Fruit fly (Drosophila melanogaster) whole organism, embryonic: ENCODE results near the gene holn1.
A peak's percentile ranks its signal among the peaks of the same experiment; 100 is the strongest.

Experiments
- Asciz ChIP-seq: fragments of 200-800 bp; sonication (Bioruptor generic); optimal IDR thresholded peaks from 2 replicates; lab custom pipeline; 2017; ENCODE audit warnings: missing biosample characterization, mild to moderate bottlenecking, missing genetic modification characterization, missing genetic modification reagents
- B-H1 ChIP-seq: fragments of 200-800 bp; sonication (Bioruptor generic); IDR thresholded peaks from 3 replicates; pipeline ENCODE4 v1.3.6; 2022; ENCODE audit warnings: missing biosample characterization, missing genetic modification characterization
- CG10979 ChIP-seq: fragments of 200-800 bp; sonication (Bioruptor generic); optimal IDR thresholded peaks from 2 replicates; lab custom pipeline; 2018; ENCODE audit warnings: missing biosample characterization, mild to moderate bottlenecking, missing genetic modification characterization, moderate library complexity
- CG11723 ChIP-seq: fragments of 200-800 bp; sonication (Bioruptor generic); optimal IDR thresholded peaks from 2 replicates; lab custom pipeline; 2017; ENCODE audit warnings: missing biosample characterization, mild to moderate bottlenecking, missing genetic modification characterization
- CG12744 ChIP-seq: fragments of 200-800 bp; sonication (Bioruptor generic); optimal IDR thresholded peaks from 2 replicates; lab custom pipeline; 2016; ENCODE audit warnings: missing biosample characterization, missing genetic modification characterization
- CG13123 ChIP-seq: fragments of 200-800 bp; sonication (Bioruptor generic); optimal IDR thresholded peaks from 2 replicates; lab custom pipeline; 2016; ENCODE audit warnings: missing biosample characterization, missing genetic modification characterization
- CG13424 ChIP-seq: fragments of 200-800 bp; sonication (Bioruptor generic); optimal IDR thresholded peaks from 2 replicates; lab custom pipeline; 2019; ENCODE audit warnings: missing biosample characterization, mild to moderate bottlenecking, missing genetic modification characterization, moderate library complexity
- CG13624 ChIP-seq: fragments of 200-800 bp; sonication (Bioruptor generic); optimal IDR thresholded peaks from 2 replicates; lab custom pipeline; 2016; ENCODE audit warnings: missing biosample characterization, missing genetic modification characterization
- CG17912 ChIP-seq: fragments of 200-800 bp; sonication (Bioruptor generic); optimal IDR thresholded peaks from 2 replicates; lab custom pipeline; 2018; ENCODE audit warnings: missing biosample characterization, mild to moderate bottlenecking, missing genetic modification characterization
- CG18599 ChIP-seq: fragments of 200-800 bp; sonication (Bioruptor generic); optimal IDR thresholded peaks from 3 replicates; lab custom pipeline; 2017; ENCODE audit warnings: missing biosample characterization, missing genetic modification characterization, mild to moderate bottlenecking, moderate library complexity, missing genetic modification reagents
- CG18619 ChIP-seq: fragments of 200-800 bp; sonication (Bioruptor generic); optimal IDR thresholded peaks from 3 replicates; lab custom pipeline; 2017; ENCODE audit warnings: missing biosample characterization, mild to moderate bottlenecking, missing genetic modification characterization
- CG31441 ChIP-seq: fragments of 200-800 bp; sonication (Bioruptor generic); IDR thresholded peaks from 2 replicates; pipeline ENCODE4 v1.3.6; 2022; ENCODE audit warnings: missing biosample characterization, missing genetic modification characterization
- CG4360 ChIP-seq: fragments of 200-800 bp; sonication (Bioruptor generic); IDR thresholded peaks from 2 replicates; pipeline ENCODE4 v1.3.6; 2022; ENCODE audit warnings: missing biosample characterization, missing genetic modification characterization
- CG6689 ChIP-seq: fragments of 200-800 bp; sonication (Bioruptor generic); IDR thresholded peaks from 2 replicates; pipeline ENCODE4 v1.3.6; 2022; ENCODE audit warnings: missing biosample characterization, missing genetic modification characterization
- CG7987 ChIP-seq: fragments of 200-800 bp; sonication (Bioruptor generic); optimal IDR thresholded peaks from 2 replicates; lab custom pipeline; 2018; ENCODE audit warnings: missing biosample characterization, mild to moderate bottlenecking, missing genetic modification characterization, moderate library complexity
- CG8290 ChIP-seq, 3 experiments: fragments of 200-800 bp; sonication (Bioruptor generic); optimal IDR thresholded peaks; 2 replicates each; lab custom pipeline; 2016 to 2019; ENCODE audit warnings: missing biosample characterization in 3 of 3, missing genetic modification characterization in 3 of 3, mild to moderate bottlenecking in 2 of 3, moderate library complexity in 1 of 3
- Chrac-16 ChIP-seq: fragments of 200-800 bp; sonication (Bioruptor generic); optimal IDR thresholded peaks from 3 replicates; lab custom pipeline; 2016; ENCODE audit warnings: missing biosample characterization, missing genetic modification characterization
- CoRest ChIP-seq: fragments of 200-800 bp; sonication (Bioruptor generic); optimal IDR thresholded peaks from 3 replicates; lab custom pipeline; 2018; ENCODE audit warnings: missing biosample characterization, mild to moderate bottlenecking, missing genetic modification characterization, moderate library complexity
- Dll ChIP-seq: fragments of 200-800 bp; sonication (Bioruptor generic); IDR thresholded peaks from 4 replicates; pipeline ENCODE4 v1.3.6; 2022; ENCODE audit warnings: missing biosample characterization, missing genetic modification characterization; ENCODE audit not compliant: partially characterized antibody
- E2f1 ChIP-seq: fragments of 200-800 bp; sonication (Bioruptor generic); IDR thresholded peaks from 2 replicates; pipeline ENCODE4 v1.3.6; 2022; ENCODE audit warnings: missing biosample characterization, missing genetic modification characterization
- ERR ChIP-seq: fragments of 200-800 bp; sonication (Bioruptor generic); optimal IDR thresholded peaks from 2 replicates; lab custom pipeline; 2016; ENCODE audit warnings: missing biosample characterization, missing genetic modification characterization
- HLH4C ChIP-seq: fragments of 200-800 bp; sonication (Bioruptor generic); IDR thresholded peaks from 3 replicates; pipeline ENCODE4 v1.3.6; 2022; ENCODE audit warnings: missing biosample characterization, missing genetic modification characterization; ENCODE audit not compliant: partially characterized antibody
- Hr51 ChIP-seq, 2 experiments: fragments of 200-800 bp; sonication (Bioruptor generic); optimal IDR thresholded peaks; 2 replicates in 1 of 2; 3 replicates in 1 of 2; lab custom pipeline; 2016 to 2018; ENCODE audit warnings: missing biosample characterization in 2 of 2, missing genetic modification characterization in 2 of 2, mild to moderate bottlenecking in 1 of 2, moderate library complexity in 1 of 2
- Kr ChIP-seq: fragments of 200-800 bp; sonication (Bioruptor generic); optimal IDR thresholded peaks from 2 replicates; lab custom pipeline; 2017; ENCODE audit warnings: missing biosample characterization, mild to moderate bottlenecking, missing genetic modification characterization
- Lim3 ChIP-seq: fragments of 200-800 bp; sonication (Bioruptor generic); IDR thresholded peaks from 2 replicates; pipeline ENCODE4 v1.3.6; 2022; ENCODE audit warnings: missing biosample characterization, missing genetic modification characterization
- MESR4 ChIP-seq: fragments of 200-800 bp; sonication (Bioruptor generic); optimal IDR thresholded peaks from 2 replicates; lab custom pipeline; 2018; ENCODE audit warnings: missing biosample characterization, mild to moderate bottlenecking, missing genetic modification characterization, moderate library complexity
- Pdp1 ChIP-seq, 2 experiments: fragments of 200-800 bp; sonication (Bioruptor generic); optimal IDR thresholded peaks; 3 replicates each; lab custom pipeline; 2016; ENCODE audit warnings: missing biosample characterization in 2 of 2, missing genetic modification characterization in 2 of 2, mild to moderate bottlenecking in 1 of 2, moderate library complexity in 1 of 2
- Ravus ChIP-seq: fragments of 200-800 bp; sonication (Bioruptor generic); IDR thresholded peaks from 2 replicates; pipeline ENCODE4 v1.3.6; 2022; ENCODE audit warnings: missing biosample characterization, missing genetic modification characterization
- Xrp1 ChIP-seq: fragments of 200-800 bp; sonication (Bioruptor generic); IDR thresholded peaks from 2 replicates; pipeline ENCODE4 v1.3.6; 2022; ENCODE audit warnings: missing biosample characterization, missing genetic modification characterization
- aop ChIP-seq: fragments of 200-800 bp; sonication (Bioruptor generic); IDR thresholded peaks from 2 replicates; pipeline ENCODE4 v1.3.6; 2022; ENCODE audit warnings: missing biosample characterization, missing genetic modification characterization
- az2 ChIP-seq: fragments of 200-800 bp; sonication (Bioruptor generic); optimal IDR thresholded peaks from 3 replicates; lab custom pipeline; 2016; ENCODE audit warnings: missing biosample characterization, missing genetic modification characterization
- bigmax ChIP-seq: fragments of 200-800 bp; sonication (Bioruptor generic); optimal IDR thresholded peaks from 2 replicates; lab custom pipeline; 2018; ENCODE audit warnings: missing biosample characterization, mild to moderate bottlenecking, missing genetic modification characterization
- cad ChIP-seq: fragments of >200 bp; optimal IDR thresholded peaks from 2 replicates; lab custom pipeline; 2017; ENCODE audit warnings: missing biosample characterization, missing genetic modification characterization
- caup ChIP-seq: fragments of 200-800 bp; sonication (Bioruptor generic); optimal IDR thresholded peaks from 3 replicates; lab custom pipeline; 2017; ENCODE audit warnings: missing biosample characterization, mild to moderate bottlenecking, missing genetic modification characterization, moderate library complexity; ENCODE audit not compliant: severe bottlenecking
- ci ChIP-seq: fragments of 200-800 bp; sonication (Bioruptor generic); IDR thresholded peaks from 3 replicates; pipeline ENCODE4 v1.3.6; 2022; ENCODE audit warnings: missing biosample characterization, missing genetic modification characterization
- gfzf ChIP-seq: fragments of 200-800 bp; sonication (Bioruptor generic); optimal IDR thresholded peaks from 2 replicates; lab custom pipeline; 2016; ENCODE audit warnings: missing biosample characterization, mild to moderate bottlenecking, missing genetic modification characterization, moderate library complexity
- her ChIP-seq: fragments of 200-800 bp; sonication (Bioruptor generic); optimal IDR thresholded peaks from 2 replicates; lab custom pipeline; 2016; ENCODE audit warnings: missing biosample characterization, missing genetic modification characterization
- kah ChIP-seq: fragments of 200-800 bp; sonication (Bioruptor generic); optimal IDR thresholded peaks from 2 replicates; lab custom pipeline; 2018; ENCODE audit warnings: missing biosample characterization, mild to moderate bottlenecking, missing genetic modification characterization
- knrl ChIP-seq: fragments of 200-800 bp; sonication (Bioruptor generic); IDR thresholded peaks from 3 replicates; pipeline ENCODE4 v1.3.6; 2022; ENCODE audit warnings: missing biosample characterization, missing genetic modification characterization; ENCODE audit not compliant: partially characterized antibody
- nom ChIP-seq: fragments of 200-800 bp; sonication (Bioruptor generic); optimal IDR thresholded peaks from 2 replicates; lab custom pipeline; 2017; ENCODE audit warnings: missing biosample characterization, missing genetic modification characterization, mild to moderate bottlenecking, moderate library complexity, missing genetic modification reagents
- psq ChIP-seq: fragments of 200-800 bp; sonication (Bioruptor generic); optimal IDR thresholded peaks from 2 replicates; lab custom pipeline; 2017; ENCODE audit warnings: missing biosample characterization, missing genetic modification characterization
- pum ChIP-seq: fragments of 200-800 bp; sonication (Bioruptor generic); optimal IDR thresholded peaks from 2 replicates; lab custom pipeline; 2016; ENCODE audit warnings: missing biosample characterization, missing genetic modification characterization
- run ChIP-seq: fragments of 200-800 bp; sonication (Bioruptor generic); optimal IDR thresholded peaks from 3 replicates; lab custom pipeline; 2018; ENCODE audit warnings: missing biosample characterization, mild to moderate bottlenecking, missing genetic modification characterization
- trem ChIP-seq: fragments of 200-800 bp; optimal IDR thresholded peaks from 3 replicates; lab custom pipeline; 2019; ENCODE audit warnings: missing biosample characterization, mild to moderate bottlenecking, missing genetic modification characterization, moderate library complexity
- twi ChIP-seq: fragments of 200-800 bp; optimal IDR thresholded peaks from 2 replicates; lab custom pipeline; 2019; ENCODE audit warnings: missing biosample characterization, mild to moderate bottlenecking, missing genetic modification characterization, moderate library complexity
- usp ChIP-seq: fragments of >200 bp; optimal IDR thresholded peaks from 2 replicates; lab custom pipeline; 2017; ENCODE audit warnings: missing biosample characterization, missing genetic modification characterization
- zfh2 ChIP-seq: fragments of 200-800 bp; sonication (Bioruptor generic); optimal IDR thresholded peaks from 2 replicates; lab custom pipeline; 2016; ENCODE audit warnings: missing biosample characterization, missing genetic modification characterization

The holn1 gene

dm6 chr2L:10387869-10388726, 47.7 kb upstream of the holn1 start, which contains the start of gene da (continued):
- peak; percentile 32 for TF ChIP-seq CG17912 (GFP tag; lab: Kevin White, UChicago)
- TF ChIP-seq Kr (GFP tag; lab: Kevin White, UChicago) = no peak
- TF ChIP-seq CG6689 = peak; percentile 64
- TF ChIP-seq Dll (GFP tag; lab: Robert Waterston, UW) = peak; percentile 46; the same call in 2 of the 4 replicates
- peak; percentile 69 for TF ChIP-seq caup (GFP tag; lab: Kevin White, UChicago)
- peak; percentile 21 for TF ChIP-seq gfzf (GFP tag; lab: Kevin White, UChicago)
- TF ChIP-seq CG13123 (GFP tag; lab: Kevin White, UChicago) = peak; percentile 51
- TF ChIP-seq CG18619 (GFP tag; lab: Kevin White, UChicago) = peak; percentile 61
- TF ChIP-seq CG13424 (tag; lab: Kevin White, UChicago) = peak; percentile 64
- peak; percentile 50; the same call in 1 of the 2 replicates for TF ChIP-seq E2f1 (GFP tag; lab: Robert Waterston, UW)
- peak; percentile 69 for TF ChIP-seq zfh2
- TF ChIP-seq Lim3 (GFP tag; lab: Robert Waterston, UW) = no peak
- TF ChIP-seq HLH4C (GFP tag; lab: Robert Waterston, UW) = peak; percentile 61; the same call in 2 of the 3 replicates
- no peak for TF ChIP-seq CG4360 (GFP tag; lab: Robert Waterston, UW)
- TF ChIP-seq CG7987 (GFP tag; lab: Kevin White, UChicago) = peak; percentile 45
- TF ChIP-seq usp = no peak
- TF ChIP-seq ci (GFP tag; lab: Robert Waterston, UW) = peak; percentile 81; the same call in 2 of the 3 replicates
- no peak for TF ChIP-seq Ravus (GFP tag; lab: Robert Waterston, UW)
- TF ChIP-seq knrl (GFP tag; lab: Robert Waterston, UW) = peak; percentile 50; the same call in 1 of the 3 replicates
- TF ChIP-seq CG10979 (tag; lab: Kevin White, UChicago) = peak; percentile 35
- no peak for TF ChIP-seq psq (GFP tag; lab: Kevin White, UChicago)
- peak; percentile 68 for TF ChIP-seq az2
- TF ChIP-seq cad (GFP tag; lab: Kevin White, UChicago) = no peak
- TF ChIP-seq B-H1 (GFP tag; lab: Robert Waterston, UW) = peak; percentile 15; the same call in 1 of the 3 replicates
- TF ChIP-seq CG12744 = peak; percentile 3
- peak; percentile 15 for TF ChIP-seq nom (GFP tag; lab: Kevin White, UChicago)
- no peak for TF ChIP-seq run (tag; lab: Kevin White, UChicago)
- TF ChIP-seq CG11723 (GFP tag; lab: Kevin White, UChicago) = peak; percentile 77
- TF ChIP-seq ERR (GFP tag; lab: Kevin White, UChicago) = no peak
- peak; percentile 7 for TF ChIP-seq kah
- peak; percentile 45 for TF ChIP-seq CG18599 (GFP tag; lab: Kevin White, UChicago)
- peak; percentile 91 for TF ChIP-seq MESR4
- peak; percentile 56 for TF ChIP-seq Chrac-16
- peak; percentile 73 for TF ChIP-seq CoRest (tag; lab: Kevin White, UChicago)
- peak; percentile 32 for TF ChIP-seq bigmax (GFP tag; lab: Kevin White, UChicago)
- peak; percentile 63 for TF ChIP-seq CG13624 (GFP tag; lab: Kevin White, UChicago)
- TF ChIP-seq Hr51 (GFP tag; optimal IDR thresholded peaks at IDR 0.05; lab: Kevin White, UChicago) = peak; percentile 39 to 46
- TF ChIP-seq Xrp1 (GFP tag; lab: Robert Waterston, UW) = peak; percentile 63
- TF ChIP-seq trem = peak; percentile 59
- TF ChIP-seq CG31441 (GFP tag; lab: Robert Waterston, UW) = peak; percentile 53; the same call in 1 of the 2 replicates
- peak; percentile 43 for TF ChIP-seq twi (tag; lab: Kevin White, UChicago)
- no peak for TF ChIP-seq aop (GFP tag; lab: Robert Waterston, UW)
- peak; percentile 56 for TF ChIP-seq pum (GFP tag; lab: Kevin White, UChicago)
- TF ChIP-seq Asciz = peak; percentile 23
- peak; percentile 46 for TF ChIP-seq her
- peak; percentile 80 for TF ChIP-seq CG8290 (GFP tag; optimal IDR thresholded peaks at IDR 0.05; lab: Kevin White, UChicago)
- peak in 1 of 2 experiments; percentile 89 for TF ChIP-seq CG8290 (tag; optimal IDR thresholded peaks at IDR 0.05; lab: Kevin White, UChicago)
- peak; percentile 33 to 69 for TF ChIP-seq Pdp1 (GFP tag; optimal IDR thresholded peaks at IDR 0.05; lab: Kevin White, UChicago)
